Worm (Caenorhabditis elegans): Measurements from ENCODE around the gene mdt-4.

- TF ChIP-seq F13C5.2 (tag; optimal IDR thresholded peaks at IDR 0.05) (no peak), ama-1 (optimal IDR thresholded peaks at IDR 0.05) (no peak)
Observed at ce11 chrII:4967636-4968035, 23.9 kb upstream of the mdt-4 start.
